Worm (Caenorhabditis elegans) whole organism, early embryonic: Measurements from ENCODE around the gene cest-2.3.

Experiments
- B0310.2 ChIP-seq: sonication (generic microtip); optimal IDR thresholded peaks from 2 replicates; lab custom pipeline; 2016; ENCODE audit warnings: mild to moderate bottlenecking, missing genetic modification characterization, missing compliant biosample characterization
- F13C5.2 ChIP-seq: sonication (generic microtip); optimal IDR thresholded peaks from 2 replicates; lab custom pipeline; 2017; ENCODE audit warnings: mild to moderate bottlenecking, missing genetic modification characterization, inconsistent platforms, missing compliant biosample characterization
- aly-1 ChIP-seq: sonication (generic microtip); optimal IDR thresholded peaks from 2 replicates; lab custom pipeline; 2016; ENCODE audit warnings: missing genetic modification characterization, missing compliant biosample characterization
- ama-1 ChIP-seq: fragments of 150-350 bp; optimal IDR thresholded peaks from 2 replicates; lab custom pipeline; 2014
- ceh-13 ChIP-seq: fragments of 200-800 bp; sonication (Bioruptor generic); optimal IDR thresholded peaks from 2 replicates; lab custom pipeline; 2018; ENCODE audit warnings: mild to moderate bottlenecking, missing genetic modification characterization, missing compliant biosample characterization
- ets-7 ChIP-seq: sonication (generic microtip); optimal IDR thresholded peaks from 2 replicates; lab custom pipeline; 2016; ENCODE audit warnings: missing genotype, missing genetic modification characterization, missing compliant biosample characterization
- flt-1 ChIP-seq: fragments of 200-800 bp; sonication (Bioruptor generic); IDR thresholded peaks from 2 replicates; pipeline ENCODE4 v1.3.6; 2022; ENCODE audit warnings: missing genetic modification characterization, missing compliant biosample characterization
- hmbx-1 ChIP-seq: sonication (generic microtip); optimal IDR thresholded peaks from 2 replicates; lab custom pipeline; 2016; ENCODE audit warnings: mild to moderate bottlenecking, missing genetic modification characterization, missing compliant biosample characterization
- hmg-4 ChIP-seq: fragments of 200-800 bp; sonication (Bioruptor generic); optimal IDR thresholded peaks from 2 replicates; lab custom pipeline; 2018; ENCODE audit warnings: mild to moderate bottlenecking, missing genetic modification characterization, missing compliant biosample characterization
- hnd-1 ChIP-seq: sonication (generic microtip); optimal IDR thresholded peaks from 2 replicates; lab custom pipeline; 2016; ENCODE audit warnings: missing genetic modification characterization, missing compliant biosample characterization
- pes-1 ChIP-seq: fragments of 200-800 bp; sonication (Bioruptor generic); IDR thresholded peaks from 2 replicates; pipeline ENCODE4 v1.3.6; 2022; ENCODE audit warnings: missing genetic modification reagents, missing genetic modification characterization, missing compliant biosample characterization
- sea-1 ChIP-seq: fragments of 200-800 bp; sonication (Bioruptor generic); conservative IDR thresholded peaks from 2 replicates; pipeline ENCODE4 v1.3.6; 2022; ENCODE audit warnings: missing genetic modification characterization, missing compliant biosample characterization
- tbx-37 ChIP-seq: fragments of 200-800 bp; sonication (Bioruptor generic); conservative IDR thresholded peaks from 2 replicates; pipeline ENCODE4 v1.3.6; 2022; ENCODE audit warnings: missing genetic modification reagents, missing genetic modification characterization, missing compliant biosample characterization
- tra-4 ChIP-seq: sonication (generic microtip); optimal IDR thresholded peaks from 2 replicates; lab custom pipeline; 2017; ENCODE audit warnings: missing genetic modification characterization, missing compliant biosample characterization

DNA sequence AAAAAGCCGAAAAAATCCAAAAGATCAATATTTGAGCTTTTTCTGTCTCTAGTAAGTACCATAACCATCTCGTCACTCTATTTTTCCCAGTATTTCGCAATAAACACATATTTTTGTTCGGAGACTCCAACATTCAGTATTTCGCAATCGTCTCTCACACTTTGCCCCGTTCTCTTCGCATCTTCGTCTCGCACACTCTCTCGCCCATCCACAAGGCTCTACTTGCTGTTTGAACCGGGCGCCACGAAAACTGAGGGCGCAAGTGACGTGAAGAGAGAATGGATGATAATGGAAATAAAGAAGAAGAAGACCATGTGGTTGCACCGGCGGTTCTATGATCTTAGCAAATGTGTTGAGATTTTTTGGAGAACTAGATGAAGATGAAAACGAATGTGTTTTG lies 17.3 kb upstream of the cest-2.3 start:
- TF ChIP-seq pes-1 (GFP tag; lab: Robert Waterston, UW) (no peak), tbx-37 (no peak), tra-4 (tag; lab: Kevin White, UChicago) (no peak), flt-1 (GFP tag; lab: Robert Waterston, UW) (no peak), hnd-1 (tag; lab: Kevin White, UChicago) (no peak), sea-1 (GFP tag; lab: Robert Waterston, UW) (no peak), hmg-4 (GFP tag; lab: Kevin White, UChicago) (no peak), ama-1 (lab: Kevin White, UChicago) (no peak), aly-1 (no peak), ceh-13 (no peak), B0310.2 (tag; lab: Kevin White, UChicago) (no peak), hmbx-1 (no peak), ets-7 (tag; lab: Kevin White, UChicago) (no peak), F13C5.2 (tag; lab: Kevin White, UChicago) (no peak)
